Fruit fly (Drosophila melanogaster) whole organism, embryonic: ENCODE data around the gene CG42538.

Experiments used
- CG10431 ChIP-seq: fragments of 200-800 bp; sonication (Bioruptor generic); optimal IDR thresholded peaks from 3 replicates; lab custom pipeline; 2018; ENCODE audit warnings: missing biosample characterization, mild to moderate bottlenecking, missing genetic modification characterization
- CG2889 ChIP-seq: fragments of 200-800 bp; sonication (Bioruptor generic); IDR thresholded peaks from 3 replicates; pipeline ENCODE4 v1.3.6; 2022; ENCODE audit warnings: missing biosample characterization, missing genetic modification characterization
- CG31365 ChIP-seq: fragments of 200-800 bp; sonication (Bioruptor generic); optimal IDR thresholded peaks from 2 replicates; lab custom pipeline; 2018; ENCODE audit warnings: missing biosample characterization, mild to moderate bottlenecking, missing genetic modification characterization
- CG33213 ChIP-seq: fragments of 200-800 bp; sonication (Bioruptor generic); optimal IDR thresholded peaks from 3 replicates; lab custom pipeline; 2016; ENCODE audit warnings: missing biosample characterization, missing genetic modification characterization
- CG6813 ChIP-seq: fragments of 200-800 bp; sonication (Bioruptor generic); optimal IDR thresholded peaks from 2 replicates; lab custom pipeline; 2017; ENCODE audit warnings: missing biosample characterization, missing genetic modification characterization, mild to moderate bottlenecking, moderate library complexity, missing genetic modification reagents
- CG9817 ChIP-seq: fragments of 200-800 bp; sonication (Bioruptor generic); optimal IDR thresholded peaks from 2 replicates; lab custom pipeline; 2018; ENCODE audit warnings: missing biosample characterization, mild to moderate bottlenecking, missing genetic modification characterization, moderate library complexity
- D ChIP-seq, 2 experiments: fragments of 200-800 bp in 1 of 2; fragments of >200 bp in 1 of 2; sonication (Bioruptor generic) in 1 of 2; optimal IDR thresholded peaks; 2 replicates in 1 of 2; 3 replicates in 1 of 2; lab custom pipeline; 2017; ENCODE audit warnings: mild to moderate bottlenecking in 1 of 2, missing biosample characterization in 1 of 2, missing genetic modification characterization in 1 of 2, missing genetic modification reagents in 1 of 2
- D19B ChIP-seq: fragments of 200-800 bp; sonication (Bioruptor generic); optimal IDR thresholded peaks from 2 replicates; lab custom pipeline; 2017; ENCODE audit warnings: missing biosample characterization, mild to moderate bottlenecking, missing genetic modification characterization
- Elba2 ChIP-seq: fragments of 200-800 bp; sonication (Bioruptor generic); optimal IDR thresholded peaks from 3 replicates; lab custom pipeline; 2016; ENCODE audit warnings: missing biosample characterization, missing genetic modification characterization
- Ets65A ChIP-seq: fragments of 200-800 bp; sonication (Bioruptor generic); peaks from one replicate; lab custom pipeline; 2016; ENCODE audit warnings: missing biosample characterization, missing genetic modification characterization
- HLH3B ChIP-seq: fragments of 200-800 bp; sonication (Bioruptor generic); IDR thresholded peaks from 2 replicates; pipeline ENCODE4 v1.3.6; 2022; ENCODE audit warnings: missing biosample characterization, missing genetic modification characterization
- HLHmδ ChIP-seq: fragments of 200-800 bp; sonication (Bioruptor generic); optimal IDR thresholded peaks from 2 replicates; lab custom pipeline; 2018; ENCODE audit warnings: missing biosample characterization, mild to moderate bottlenecking, missing genetic modification characterization, moderate library complexity
- Med ChIP-seq: fragments of 200-800 bp; sonication (Bioruptor generic); peaks from one replicate; lab custom pipeline; 2016; ENCODE audit warnings: missing biosample characterization, missing genetic modification characterization, mild to moderate bottlenecking, inconsistent platforms, moderate library complexity
- Optix ChIP-seq: fragments of 200-800 bp; sonication (Bioruptor generic); IDR thresholded peaks from 3 replicates; pipeline ENCODE4 v1.3.6; 2022; ENCODE audit warnings: missing biosample characterization, missing genetic modification characterization
- Taf1 ChIP-seq: fragments of 200-800 bp; sonication (Bioruptor generic); IDR thresholded peaks from 2 replicates; pipeline ENCODE4 v1.3.6; 2022; ENCODE audit warnings: missing biosample characterization, missing genetic modification characterization
- ac ChIP-seq: fragments of 200-800 bp; sonication (Bioruptor generic); optimal IDR thresholded peaks from 3 replicates; lab custom pipeline; 2017; ENCODE audit warnings: missing biosample characterization, mild to moderate bottlenecking, missing genetic modification characterization
- amos ChIP-seq: fragments of 200-800 bp; sonication (Bioruptor generic); IDR thresholded peaks from 2 replicates; pipeline ENCODE4 v1.3.6; 2022; ENCODE audit warnings: missing biosample characterization, missing genetic modification characterization; ENCODE audit not compliant: partially characterized antibody
- ase ChIP-seq: fragments of 200-800 bp; sonication (Bioruptor generic); IDR thresholded peaks from 3 replicates; pipeline ENCODE4 v1.3.6; 2022; ENCODE audit warnings: missing biosample characterization, missing genetic modification characterization
- ash1 ChIP-seq: fragments of 200-800 bp; sonication (Bioruptor generic); optimal IDR thresholded peaks from 2 replicates; lab custom pipeline; 2018; ENCODE audit warnings: missing biosample characterization, mild to moderate bottlenecking, missing genetic modification characterization
- cas ChIP-seq: fragments of 200-800 bp; sonication (Bioruptor generic); IDR thresholded peaks from 2 replicates; pipeline ENCODE4 v1.3.6; 2022; ENCODE audit warnings: missing biosample characterization, missing genetic modification characterization
- caup ChIP-seq: fragments of 200-800 bp; sonication (Bioruptor generic); optimal IDR thresholded peaks from 3 replicates; lab custom pipeline; 2017; ENCODE audit warnings: missing biosample characterization, mild to moderate bottlenecking, missing genetic modification characterization, moderate library complexity; ENCODE audit not compliant: severe bottlenecking
- chinmo ChIP-seq: fragments of 200-800 bp; sonication (Bioruptor generic); IDR thresholded peaks from 4 replicates; pipeline ENCODE4 v1.3.6; 2022; ENCODE audit warnings: missing biosample characterization, missing genetic modification characterization; ENCODE audit not compliant: partially characterized antibody
- chm ChIP-seq: fragments of 200-800 bp; sonication (Bioruptor generic); IDR thresholded peaks from 2 replicates; pipeline ENCODE4 v1.3.6; 2022; ENCODE audit warnings: missing biosample characterization, missing genetic modification characterization
- corto ChIP-seq: fragments of 200-800 bp; sonication (Bioruptor generic); optimal IDR thresholded peaks from 2 replicates; lab custom pipeline; 2016; ENCODE audit warnings: missing biosample characterization, mild to moderate bottlenecking, missing genetic modification characterization, moderate library complexity
- da ChIP-seq: fragments of 200-800 bp; sonication (Bioruptor generic); optimal IDR thresholded peaks from 2 replicates; lab custom pipeline; 2016; ENCODE audit warnings: missing biosample characterization, missing genetic modification characterization
- gcm ChIP-seq: fragments of 200-800 bp; sonication (Bioruptor generic); optimal IDR thresholded peaks from 2 replicates; lab custom pipeline; 2019; ENCODE audit warnings: missing biosample characterization, mild to moderate bottlenecking, missing genetic modification characterization, moderate library complexity
- pb ChIP-seq: fragments of 200-800 bp; sonication (Bioruptor generic); optimal IDR thresholded peaks from 3 replicates; lab custom pipeline; 2016; ENCODE audit warnings: missing biosample characterization, missing genetic modification characterization
- rib ChIP-seq: fragments of 200-800 bp; sonication (Bioruptor generic); IDR thresholded peaks from 2 replicates; pipeline ENCODE4 v1.3.6; 2022; ENCODE audit warnings: missing biosample characterization, missing genetic modification characterization
- row ChIP-seq: fragments of 200-800 bp; sonication (Bioruptor generic); IDR thresholded peaks from 3 replicates; pipeline ENCODE4 v1.3.6; 2022; ENCODE audit warnings: missing biosample characterization, missing genetic modification characterization
- sd ChIP-seq: fragments of 200-800 bp; sonication (Bioruptor generic); optimal IDR thresholded peaks from 3 replicates; lab custom pipeline; 2018; ENCODE audit warnings: missing biosample characterization, mild to moderate bottlenecking, missing genetic modification characterization, moderate library complexity
- stc ChIP-seq: fragments of 200-800 bp; sonication (Bioruptor generic); IDR thresholded peaks from 2 replicates; pipeline ENCODE4 v1.3.6; 2022; ENCODE audit warnings: missing biosample characterization, missing genetic modification characterization
- sug ChIP-seq: fragments of 200-800 bp; optimal IDR thresholded peaks from 2 replicates; lab custom pipeline; 2019; ENCODE audit warnings: missing biosample characterization, mild to moderate bottlenecking, missing genetic modification characterization, moderate library complexity
- tin ChIP-seq: fragments of 200-800 bp; sonication (Bioruptor generic); optimal IDR thresholded peaks from 3 replicates; lab custom pipeline; 2016; ENCODE audit warnings: missing biosample characterization, missing genetic modification characterization
- twi ChIP-seq: fragments of 200-800 bp; optimal IDR thresholded peaks from 2 replicates; lab custom pipeline; 2019; ENCODE audit warnings: missing biosample characterization, mild to moderate bottlenecking, missing genetic modification characterization, moderate library complexity
- zfh1 ChIP-seq: fragments of 200-800 bp; sonication (Bioruptor generic); IDR thresholded peaks from 3 replicates; pipeline ENCODE4 v1.3.6; 2022; ENCODE audit warnings: missing biosample characterization, missing genetic modification characterization

CG42538 gene

DNA sequence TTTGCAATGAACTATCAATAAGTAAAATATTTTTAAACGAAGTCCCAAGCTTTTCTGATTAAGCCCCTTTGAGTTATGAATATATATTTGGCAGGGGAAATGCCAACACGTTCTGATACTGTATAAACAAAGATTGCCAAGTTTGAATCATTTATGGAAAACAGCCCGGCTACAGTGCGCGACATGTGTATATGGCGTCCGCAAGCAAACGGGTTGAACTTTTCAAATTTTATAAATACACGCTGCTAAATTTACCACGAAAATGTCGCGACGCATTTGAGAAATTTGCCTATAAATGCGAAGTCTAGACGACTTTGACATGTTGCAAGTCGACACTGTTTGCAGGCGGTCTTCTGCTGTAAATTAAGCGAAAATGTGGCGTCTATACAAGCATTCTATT lies 13.8 kb downstream of the CG42538 start (continued):
- TF ChIP-seq sd (tag; lab: Kevin White, UChicago), result peak; percentile 59
- TF ChIP-seq CG33213 (GFP tag; lab: Kevin White, UChicago), result no peak
- peak; percentile 9 for TF ChIP-seq pb (GFP tag; lab: Kevin White, UChicago)
- TF ChIP-seq HLH3B (GFP tag; lab: Robert Waterston, UW), result peak; percentile 46
- peak; percentile 17 for TF ChIP-seq tin (GFP tag; lab: Kevin White, UChicago)
- TF ChIP-seq gcm (GFP tag; lab: Kevin White, UChicago), result no peak
- TF ChIP-seq Taf1 (GFP tag; lab: Robert Waterston, UW), result no peak

DNA sequence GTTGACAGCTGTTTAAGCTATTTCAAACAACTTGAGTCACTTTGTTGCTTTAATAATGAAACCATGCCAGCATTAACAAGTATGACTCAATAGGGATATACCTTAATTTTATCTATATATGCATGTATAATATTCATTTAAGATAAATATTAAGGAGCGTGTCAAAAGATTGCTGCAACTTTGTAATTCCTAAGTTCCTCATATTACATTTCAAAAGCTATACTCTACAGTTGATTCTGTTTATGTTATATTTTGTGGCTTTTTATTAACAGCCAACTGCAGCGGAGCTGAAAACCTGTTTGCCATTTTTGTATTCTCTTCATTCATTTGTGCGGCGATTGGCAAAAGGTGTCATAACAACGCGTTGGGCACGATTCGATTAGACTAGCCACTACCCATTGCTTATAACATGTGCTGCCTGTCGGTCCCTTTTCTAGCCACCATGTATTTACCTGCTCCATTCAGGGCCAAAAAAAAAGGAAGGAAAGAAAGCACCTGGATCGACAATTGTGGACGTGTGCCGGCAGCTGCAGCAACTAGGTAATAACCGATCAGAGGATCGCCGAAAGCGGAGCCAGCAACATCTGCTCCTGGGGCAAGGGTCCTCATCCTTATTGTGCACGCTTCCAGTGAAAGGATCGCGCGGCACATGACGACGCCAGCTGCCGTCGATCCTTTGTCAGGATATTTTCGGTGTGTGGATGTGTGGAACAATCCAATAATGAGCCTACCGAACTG lies 14.6 kb downstream of the CG42538 start:
- no peak for TF ChIP-seq CG2889 (GFP tag; lab: Robert Waterston, UW)
- TF ChIP-seq D19B (GFP tag; lab: Kevin White, UChicago), result peak; percentile 73
- TF ChIP-seq CG10431 (GFP tag; lab: Kevin White, UChicago), result peak; percentile 74
- no peak for TF ChIP-seq CG31365 (tag; lab: Kevin White, UChicago)
- TF ChIP-seq da, result peak; percentile 78
- no peak for TF ChIP-seq cas
- TF ChIP-seq stc (GFP tag; lab: Robert Waterston, UW), result no peak
- peak; percentile 27; the same call in 1 of the 3 replicates for TF ChIP-seq row (GFP tag; lab: Robert Waterston, UW)
- peak; percentile 66 for TF ChIP-seq HLHmδ (GFP tag; lab: Kevin White, UChicago)
- TF ChIP-seq ase (GFP tag; lab: Robert Waterston, UW), result 0 out of 3 replicates have a peak, but pooled peaks have one; percentile 48
- no peak for TF ChIP-seq chm (GFP tag; lab: Robert Waterston, UW)
- 0 out of 4 replicates have a peak, but pooled peaks have one; percentile 7 for TF ChIP-seq chinmo (GFP tag; lab: Robert Waterston, UW)
- TF ChIP-seq ash1 (GFP tag; lab: Kevin White, UChicago), result peak; percentile 20
- TF ChIP-seq corto, result peak; percentile 9
- no peak for TF ChIP-seq CG9817 (tag; lab: Kevin White, UChicago)
- 0 out of 3 replicates have a peak, but pooled peaks have one; percentile 32 for TF ChIP-seq zfh1 (GFP tag; lab: Robert Waterston, UW)
- TF ChIP-seq sug (tag; lab: Kevin White, UChicago), result no peak
- TF ChIP-seq ac, result peak; percentile 99
- TF ChIP-seq Elba2 (GFP tag; lab: Kevin White, UChicago), result peak; percentile 12
- TF ChIP-seq D (optimal IDR thresholded peaks at IDR 0.05; lab: Kevin White, UChicago), result peak; percentile 90
- TF ChIP-seq D (GFP tag; optimal IDR thresholded peaks at IDR 0.05; lab: Kevin White, UChicago), result no peak
- TF ChIP-seq amos (GFP tag; lab: Robert Waterston, UW), result 0 out of 2 replicates have a peak, but pooled peaks have one; percentile 5
- TF ChIP-seq twi (tag; lab: Kevin White, UChicago), result peak; percentile 72
- TF ChIP-seq CG6813 (GFP tag; lab: Kevin White, UChicago), result no peak
- 0 out of 2 replicates have a peak, but pooled peaks have one; percentile 30 for TF ChIP-seq rib (GFP tag; lab: Robert Waterston, UW)
- TF ChIP-seq Optix (GFP tag; lab: Robert Waterston, UW), result 0 out of 3 replicates have a peak, but pooled peaks have one; percentile 18
- no peak for TF ChIP-seq caup (GFP tag; lab: Kevin White, UChicago)
- peak; percentile 51 for TF ChIP-seq Ets65A (GFP tag; lab: Kevin White, UChicago)
- peak; percentile 58 for TF ChIP-seq Med
